Worm (Caenorhabditis elegans) whole organism, early embryonic: ENCODE results near the gene Y102A5C.27.

ENCODE experiments used
- B0310.2 ChIP-seq: sonication (generic microtip); optimal IDR thresholded peaks from 2 replicates; lab custom pipeline; 2016; ENCODE audit warnings: mild to moderate bottlenecking, missing genetic modification characterization, missing compliant biosample characterization
- F13C5.2 ChIP-seq: sonication (generic microtip); optimal IDR thresholded peaks from 2 replicates; lab custom pipeline; 2017; ENCODE audit warnings: mild to moderate bottlenecking, missing genetic modification characterization, inconsistent platforms, missing compliant biosample characterization
- aly-1 ChIP-seq: sonication (generic microtip); optimal IDR thresholded peaks from 2 replicates; lab custom pipeline; 2016; ENCODE audit warnings: missing genetic modification characterization, missing compliant biosample characterization
- ama-1 ChIP-seq: fragments of 150-350 bp; optimal IDR thresholded peaks from 2 replicates; lab custom pipeline; 2014
- ceh-13 ChIP-seq: fragments of 200-800 bp; sonication (Bioruptor generic); optimal IDR thresholded peaks from 2 replicates; lab custom pipeline; 2018; ENCODE audit warnings: mild to moderate bottlenecking, missing genetic modification characterization, missing compliant biosample characterization
- ceh-36 ChIP-seq: sonication (generic microtip); optimal IDR thresholded peaks from 2 replicates; lab custom pipeline; 2016; ENCODE audit warnings: missing genetic modification characterization, inconsistent platforms, missing compliant biosample characterization
- ets-7 ChIP-seq: sonication (generic microtip); optimal IDR thresholded peaks from 2 replicates; lab custom pipeline; 2016; ENCODE audit warnings: missing genotype, missing genetic modification characterization, missing compliant biosample characterization
- flt-1 ChIP-seq: fragments of 200-800 bp; sonication (Bioruptor generic); IDR thresholded peaks from 2 replicates; pipeline ENCODE4 v1.3.6; 2022; ENCODE audit warnings: missing genetic modification characterization, missing compliant biosample characterization
- hmbx-1 ChIP-seq: sonication (generic microtip); optimal IDR thresholded peaks from 2 replicates; lab custom pipeline; 2016; ENCODE audit warnings: mild to moderate bottlenecking, missing genetic modification characterization, missing compliant biosample characterization
- hmg-4 ChIP-seq: fragments of 200-800 bp; sonication (Bioruptor generic); optimal IDR thresholded peaks from 2 replicates; lab custom pipeline; 2018; ENCODE audit warnings: mild to moderate bottlenecking, missing genetic modification characterization, missing compliant biosample characterization
- hnd-1 ChIP-seq: sonication (generic microtip); optimal IDR thresholded peaks from 2 replicates; lab custom pipeline; 2016; ENCODE audit warnings: missing genetic modification characterization, missing compliant biosample characterization
- pes-1 ChIP-seq: fragments of 200-800 bp; sonication (Bioruptor generic); IDR thresholded peaks from 2 replicates; pipeline ENCODE4 v1.3.6; 2022; ENCODE audit warnings: missing genetic modification reagents, missing genetic modification characterization, missing compliant biosample characterization
- scrt-1 ChIP-seq: fragments of 200-800 bp; sonication (Bioruptor generic); IDR thresholded peaks from 2 replicates; pipeline ENCODE4 v1.3.6; 2022; ENCODE audit warnings: missing genetic modification characterization, missing compliant biosample characterization
- sea-1 ChIP-seq: fragments of 200-800 bp; sonication (Bioruptor generic); conservative IDR thresholded peaks from 2 replicates; pipeline ENCODE4 v1.3.6; 2022; ENCODE audit warnings: missing genetic modification characterization, missing compliant biosample characterization
- tbx-11 ChIP-seq: fragments of 200-800 bp; sonication (Bioruptor generic); IDR thresholded peaks from 2 replicates; pipeline ENCODE4 v1.3.6; 2022; ENCODE audit warnings: missing genetic modification characterization, missing compliant biosample characterization
- tbx-37 ChIP-seq: fragments of 200-800 bp; sonication (Bioruptor generic); conservative IDR thresholded peaks from 2 replicates; pipeline ENCODE4 v1.3.6; 2022; ENCODE audit warnings: missing genetic modification reagents, missing genetic modification characterization, missing compliant biosample characterization
- tra-4 ChIP-seq: sonication (generic microtip); optimal IDR thresholded peaks from 2 replicates; lab custom pipeline; 2017; ENCODE audit warnings: missing genetic modification characterization, missing compliant biosample characterization

Gene Y102A5C.27

DNA sequence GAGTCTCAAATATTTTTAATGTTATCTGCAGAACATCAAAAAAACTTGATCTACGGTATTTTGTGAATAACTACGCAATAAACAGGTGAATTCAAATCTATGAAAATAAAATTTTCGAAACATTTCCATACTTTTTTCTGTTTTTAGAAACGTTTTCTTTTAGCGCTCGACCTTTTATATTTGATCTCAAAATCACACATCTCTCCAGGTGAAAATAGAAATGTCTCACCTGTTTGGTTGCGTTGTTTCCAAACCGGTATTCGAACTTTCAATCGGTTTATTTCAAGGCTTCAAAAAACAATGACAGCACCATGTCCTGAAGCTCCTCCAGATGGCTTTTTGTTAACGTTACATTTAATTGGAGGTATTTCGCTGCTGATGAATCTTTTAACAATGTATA is 12.7 kb upstream of the Y102A5C.27 start, which contains the start of gene sri-9:
sri-9 (plus strand) TSS at position 301 of the 400 bp plus-strand sequence.
- TF ChIP-seq hmbx-1 (no peak), tbx-37 (GFP tag; lab: Robert Waterston, UW) (no peak), sea-1 (GFP tag; lab: Robert Waterston, UW) (no peak), pes-1 (GFP tag; lab: Robert Waterston, UW) (no peak), ceh-36 (tag; lab: Kevin White, UChicago) (no peak), tbx-11 (no peak), F13C5.2 (tag; lab: Kevin White, UChicago) (no peak), scrt-1 (GFP tag; lab: Robert Waterston, UW) (no peak), tra-4 (tag; lab: Kevin White, UChicago) (no peak), B0310.2 (no peak), ceh-13 (GFP tag; lab: Kevin White, UChicago) (no peak), hnd-1 (tag; lab: Kevin White, UChicago) (no peak), flt-1 (GFP tag; lab: Robert Waterston, UW) (no peak), ama-1 (lab: Kevin White, UChicago) (no peak), ets-7 (no peak), hmg-4 (no peak), aly-1 (no peak)

DNA sequence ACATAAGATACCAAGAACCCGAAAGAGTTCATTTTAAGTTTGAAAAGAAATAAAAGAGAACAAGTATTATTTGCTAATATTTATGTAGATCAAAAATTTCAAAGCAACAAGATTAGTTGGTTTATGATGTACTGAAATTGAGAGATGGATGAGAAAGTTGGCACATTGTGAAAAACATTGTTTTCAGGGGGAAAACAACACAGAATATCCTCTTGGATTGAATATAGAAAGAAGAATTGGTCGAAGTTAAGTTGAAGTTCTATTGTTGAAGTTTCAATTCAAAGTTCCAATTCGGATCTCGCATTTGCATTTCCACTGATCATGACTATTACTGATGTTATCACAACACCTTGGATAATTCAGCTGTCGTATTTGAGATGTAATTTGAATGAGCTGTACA is 12.1 kb upstream of the Y102A5C.27 start:
- TF ChIP-seq hmg-4, result no peak
- TF ChIP-seq F13C5.2 (tag; lab: Kevin White, UChicago), result no peak

DNA sequence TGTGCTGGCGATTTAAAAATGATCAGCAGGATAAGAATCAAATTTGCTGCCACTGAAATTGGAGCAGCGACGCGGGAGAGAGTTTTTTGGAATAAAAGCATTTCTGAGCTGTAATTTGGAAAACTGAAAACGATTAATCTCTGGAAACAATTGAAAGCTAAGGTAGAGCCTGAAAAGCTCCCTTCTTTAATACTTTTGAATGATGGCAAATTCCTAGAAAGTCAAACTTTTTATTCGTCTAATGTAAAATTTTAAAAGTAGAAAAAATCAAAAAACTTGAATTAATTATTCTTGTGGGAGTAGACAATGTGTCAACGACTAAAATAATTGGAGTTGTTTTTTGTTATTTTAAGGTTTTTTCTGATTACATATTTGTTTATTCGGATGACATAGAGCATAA is 11.7 kb upstream of the Y102A5C.27 start, which contains the start of gene str-217:
str-217 (minus strand) TSS at position 101 of the 400 bp plus-strand sequence.
- no peak for TF ChIP-seq hmg-4
- TF ChIP-seq flt-1 (GFP tag; lab: Robert Waterston, UW), result no peak
- TF ChIP-seq sea-1 (GFP tag; lab: Robert Waterston, UW), result no peak
- no peak for TF ChIP-seq pes-1 (GFP tag; lab: Robert Waterston, UW)
- TF ChIP-seq tra-4 (tag; lab: Kevin White, UChicago), result no peak
- no peak for TF ChIP-seq tbx-37 (GFP tag; lab: Robert Waterston, UW)
- TF ChIP-seq ceh-13 (GFP tag; lab: Kevin White, UChicago), result no peak

DNA sequence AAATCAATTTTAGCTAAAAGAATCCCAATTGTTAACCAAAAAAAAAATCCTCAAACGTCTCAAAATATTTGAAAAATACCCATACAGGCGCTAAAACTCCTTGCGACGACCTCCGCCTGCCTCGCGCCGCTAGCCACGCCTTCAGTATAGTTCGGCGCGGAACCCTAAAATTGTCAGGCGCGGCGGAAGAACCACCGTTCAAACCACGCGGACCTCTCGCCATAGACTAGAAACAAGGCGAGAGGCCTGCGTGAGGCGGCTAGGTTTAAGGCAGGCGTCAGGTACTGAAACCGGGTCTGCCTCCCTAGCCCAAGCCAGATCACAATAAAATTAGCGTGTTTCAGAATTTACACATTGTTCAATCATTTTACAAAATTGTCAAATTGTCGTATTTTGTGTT is 3.9 kb upstream of the Y102A5C.27 start:
- TF ChIP-seq hmg-4 (no peak), flt-1 (GFP tag; lab: Robert Waterston, UW) (no peak), hnd-1 (tag; lab: Kevin White, UChicago) (no peak), scrt-1 (GFP tag; lab: Robert Waterston, UW) (no peak), ama-1 (lab: Kevin White, UChicago) (no peak), tbx-11 (no peak), sea-1 (GFP tag; lab: Robert Waterston, UW) (no peak), B0310.2 (no peak)

DNA sequence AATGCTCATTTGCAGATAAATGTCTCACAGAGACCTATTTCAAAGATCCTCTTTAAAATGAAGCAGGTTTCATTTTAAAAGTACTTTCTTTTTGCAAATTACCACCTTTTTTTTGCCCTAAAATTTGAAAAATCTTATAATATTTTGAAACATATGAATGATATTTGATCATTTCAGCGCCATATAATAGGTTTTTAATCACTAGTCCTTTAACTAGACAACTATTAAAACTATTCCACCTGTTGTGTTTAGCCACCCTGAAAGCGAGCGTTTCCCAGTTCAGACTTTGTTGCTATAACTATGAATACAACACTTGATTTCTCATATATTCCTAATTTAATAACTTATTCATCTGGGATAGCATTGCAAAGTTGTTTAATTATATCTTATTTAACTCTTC is 3.2 kb upstream of the Y102A5C.27 start, which contains the start of gene srz-95:
srz-95 (plus strand) TSS at position 301 of the 400 bp plus-strand sequence.
- TF ChIP-seq ceh-13 (GFP tag; lab: Kevin White, UChicago), result no peak
- TF ChIP-seq hnd-1 (tag; lab: Kevin White, UChicago), result no peak
- no peak for TF ChIP-seq ama-1 (lab: Kevin White, UChicago)
- no peak for TF ChIP-seq aly-1
- no peak for TF ChIP-seq scrt-1 (GFP tag; lab: Robert Waterston, UW)
- TF ChIP-seq tbx-11, result no peak
- TF ChIP-seq F13C5.2 (tag; lab: Kevin White, UChicago), result no peak
- TF ChIP-seq tbx-37 (GFP tag; lab: Robert Waterston, UW), result no peak
- no peak for TF ChIP-seq ceh-36 (tag; lab: Kevin White, UChicago)
- TF ChIP-seq hmbx-1, result no peak
- no peak for TF ChIP-seq ets-7
- no peak for TF ChIP-seq pes-1 (GFP tag; lab: Robert Waterston, UW)
- TF ChIP-seq B0310.2, result no peak
- TF ChIP-seq tra-4 (tag; lab: Kevin White, UChicago), result no peak

DNA sequence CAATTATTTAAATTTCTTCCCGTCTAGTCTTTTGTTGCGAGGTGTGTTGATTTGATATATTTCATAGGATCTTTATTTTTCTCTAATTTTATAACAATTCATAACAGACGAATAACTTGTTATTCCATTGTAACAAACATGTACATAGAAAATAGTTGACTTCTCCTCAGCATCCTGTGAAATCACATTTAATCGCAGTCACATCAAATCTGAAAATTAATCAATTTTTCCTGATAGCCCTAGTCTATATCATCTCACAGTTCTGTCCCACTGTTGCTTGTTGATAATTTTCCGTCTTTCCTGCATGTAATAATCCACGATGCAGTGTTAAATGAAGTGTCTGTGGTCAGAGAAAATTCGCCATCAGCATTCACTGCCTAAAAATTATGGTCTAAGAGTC is 731 bp downstream of the Y102A5C.27 start:
- TF ChIP-seq hmbx-1 (no peak), tbx-37 (GFP tag; lab: Robert Waterston, UW) (no peak), B0310.2 (no peak), aly-1 (no peak), sea-1 (GFP tag; lab: Robert Waterston, UW) (no peak), flt-1 (GFP tag; lab: Robert Waterston, UW) (no peak), ceh-13 (GFP tag; lab: Kevin White, UChicago) (no peak), tra-4 (tag; lab: Kevin White, UChicago) (no peak), scrt-1 (GFP tag; lab: Robert Waterston, UW) (no peak), ceh-36 (tag; lab: Kevin White, UChicago) (no peak), F13C5.2 (tag; lab: Kevin White, UChicago) (no peak), ets-7 (no peak), tbx-11 (no peak), hmg-4 (no peak)

DNA sequence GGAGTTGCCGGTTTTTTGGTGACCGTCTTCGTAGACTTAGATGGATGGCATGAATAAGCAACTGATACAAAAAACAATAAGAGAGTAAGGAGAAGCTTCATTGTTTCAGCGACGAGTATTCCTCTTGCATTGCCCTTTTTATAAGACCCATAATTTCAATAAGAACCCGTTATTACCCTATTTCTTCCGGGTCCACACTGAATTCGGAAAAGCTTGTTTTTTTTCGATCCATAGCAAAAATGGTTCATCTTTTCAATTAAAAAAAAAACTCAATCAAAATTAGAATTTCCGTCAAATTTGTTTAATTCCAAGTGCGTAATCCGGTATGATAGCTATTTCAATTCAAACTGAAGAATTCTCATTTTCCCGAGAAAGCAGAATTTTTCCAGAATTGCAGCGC is 1.5 kb downstream of the Y102A5C.27 start, which contains the start of gene Y102A5C.40:
Y102A5C.40 (minus strand) TSS at position 101 of the 400 bp plus-strand sequence.
- TF ChIP-seq hmg-4 (no peak), sea-1 (GFP tag; lab: Robert Waterston, UW) (no peak), B0310.2 (no peak), ets-7 (no peak), scrt-1 (GFP tag; lab: Robert Waterston, UW) (no peak), ceh-36 (tag; lab: Kevin White, UChicago) (no peak), tbx-11 (no peak), hnd-1 (tag; lab: Kevin White, UChicago) (no peak), aly-1 (no peak), flt-1 (GFP tag; lab: Robert Waterston, UW) (no peak), ceh-13 (GFP tag; lab: Kevin White, UChicago) (no peak), tra-4 (tag; lab: Kevin White, UChicago) (no peak)

DNA sequence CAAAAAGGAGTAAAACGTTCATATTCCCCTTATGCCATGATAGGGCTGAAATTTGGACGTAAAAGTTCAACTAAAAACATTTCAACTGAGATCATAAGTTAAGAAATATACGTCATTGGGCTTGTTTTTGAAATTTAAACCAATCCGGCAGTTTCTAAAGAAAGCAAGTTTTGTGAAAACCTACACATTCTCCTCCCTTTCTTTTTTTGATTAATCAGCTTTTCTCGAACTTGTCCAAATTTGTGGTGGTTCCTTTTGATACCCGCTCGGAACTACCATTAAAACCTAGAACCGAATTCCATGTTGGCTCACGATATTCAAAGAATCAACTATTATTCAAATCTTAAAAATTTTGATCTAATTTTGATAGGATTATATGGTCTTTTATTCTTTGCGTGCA is 8.1 kb downstream of the Y102A5C.27 start, which contains the start of gene srz-54:
srz-54 (plus strand) TSS at position 301 of the 400 bp plus-strand sequence.
- TF ChIP-seq ets-7 (no peak), hnd-1 (tag; lab: Kevin White, UChicago) (no peak), ceh-36 (tag; lab: Kevin White, UChicago) (no peak), aly-1 (no peak), ceh-13 (GFP tag; lab: Kevin White, UChicago) (no peak), hmbx-1 (no peak), F13C5.2 (tag; lab: Kevin White, UChicago) (no peak), scrt-1 (GFP tag; lab: Robert Waterston, UW) (no peak), pes-1 (GFP tag; lab: Robert Waterston, UW) (no peak), tbx-37 (GFP tag; lab: Robert Waterston, UW) (no peak), sea-1 (GFP tag; lab: Robert Waterston, UW) (no peak), tra-4 (tag; lab: Kevin White, UChicago) (no peak), ama-1 (lab: Kevin White, UChicago) (no peak), flt-1 (GFP tag; lab: Robert Waterston, UW) (no peak), B0310.2 (no peak), tbx-11 (no peak), hmg-4 (no peak)
